Worm (Caenorhabditis elegans) whole organism, L1 larva: ENCODE data around the gene mpz-1.

Source experiments
- C16A3.4 ChIP-seq: fragments of 150-350 bp; optimal IDR thresholded peaks from 2 replicates; lab custom pipeline; 2014; ENCODE audit warnings: missing biosample characterization, missing genetic modification characterization
- C34B4.2 ChIP-seq: sonication (generic microtip); optimal IDR thresholded peaks from 2 replicates; lab custom pipeline; 2017; ENCODE audit warnings: mild to moderate bottlenecking, missing genetic modification characterization, missing compliant biosample characterization
- F16B12.6 ChIP-seq: fragments of 150-350 bp; optimal IDR thresholded peaks from 2 replicates; lab custom pipeline; 2014; ENCODE audit warnings: missing biosample characterization, missing genetic modification characterization
- Y116A8C.19 ChIP-seq: sonication (generic microtip); optimal IDR thresholded peaks from 2 replicates; lab custom pipeline; 2016; ENCODE audit warnings: missing compliant biosample characterization, missing genetic modification characterization, borderline replicate concordance
- ama-1 ChIP-seq: fragments of 150-350 bp; optimal IDR thresholded peaks from 2 replicates; lab custom pipeline; 2014
- blmp-1 ChIP-seq: fragments of 150-350 bp; optimal IDR thresholded peaks from 2 replicates; lab custom pipeline; 2014; ENCODE audit warnings: missing biosample characterization, missing genetic modification characterization
- ceh-63 ChIP-seq: fragments of 200-800 bp; sonication (Bioruptor generic); optimal IDR thresholded peaks from 2 replicates; lab custom pipeline; 2018; ENCODE audit warnings: mild to moderate bottlenecking, missing genetic modification characterization, missing compliant biosample characterization
- ceh-8 ChIP-seq: fragments of 200-800 bp; sonication (Bioruptor generic); optimal IDR thresholded peaks from 2 replicates; lab custom pipeline; 2018; ENCODE audit warnings: mild to moderate bottlenecking, missing genetic modification characterization, moderate library complexity, missing compliant biosample characterization
- ces-1 ChIP-seq: fragments of 150-350 bp; optimal IDR thresholded peaks from 2 replicates; lab custom pipeline; 2014; ENCODE audit warnings: missing biosample characterization, missing genetic modification reagents, missing genetic modification characterization
- efl-1 ChIP-seq, 4 experiments: fragments of 150-350 bp; optimal IDR thresholded peaks in 3 of 4; peaks in 1 of 4; 1 replicate in 1 of 4; 2 replicates in 3 of 4; lab custom pipeline; 2014; ENCODE audit warnings: missing biosample characterization in 2 of 4, missing genetic modification characterization in 2 of 4, missing genetic modification reagents in 2 of 4
- egl-13 ChIP-seq: sonication (generic microtip); optimal IDR thresholded peaks from 2 replicates; lab custom pipeline; 2016; ENCODE audit warnings: missing genotype, missing genetic modification reagents, missing genetic modification characterization, missing compliant biosample characterization
- elt-2 ChIP-seq: sonication (generic microtip); optimal IDR thresholded peaks from 2 replicates; lab custom pipeline; 2016; ENCODE audit warnings: missing genetic modification characterization, mild to moderate bottlenecking, inconsistent platforms, missing compliant biosample characterization, missing genetic modification reagents
- fkh-8 ChIP-seq: sonication (generic microtip); optimal IDR thresholded peaks from 2 replicates; lab custom pipeline; 2016; ENCODE audit warnings: mild to moderate bottlenecking, missing genetic modification characterization, missing compliant biosample characterization
- grh-1 ChIP-seq: fragments of 200-800 bp; sonication (Bioruptor generic); IDR thresholded peaks from 2 replicates; pipeline ENCODE4 v1.3.6; 2022; ENCODE audit warnings: missing genetic modification reagents, missing genetic modification characterization, missing compliant biosample characterization
- jun-1 ChIP-seq: fragments of 150-350 bp; optimal IDR thresholded peaks from 2 replicates; lab custom pipeline; 2014; ENCODE audit warnings: missing biosample characterization, missing genetic modification reagents, missing genetic modification characterization
- lin-13 ChIP-seq: fragments of 150-350 bp; optimal IDR thresholded peaks from 2 replicates; lab custom pipeline; 2014; ENCODE audit warnings: missing biosample characterization, missing genetic modification reagents, missing genetic modification characterization
- lin-14 ChIP-seq: fragments of 200-800 bp; sonication (Bioruptor generic); optimal IDR thresholded peaks from 2 replicates; lab custom pipeline; 2018; ENCODE audit warnings: mild to moderate bottlenecking, missing genetic modification characterization, moderate library complexity, missing compliant biosample characterization
- lin-15B ChIP-seq: fragments of 150-350 bp; sonication (generic microtip); optimal IDR thresholded peaks from 3 replicates; lab custom pipeline; 2014; ENCODE audit warnings: missing biosample characterization, missing genetic modification characterization
- lin-39 ChIP-seq: fragments of 150-350 bp; optimal IDR thresholded peaks from 2 replicates; lab custom pipeline; 2014; ENCODE audit warnings: missing biosample characterization, missing genetic modification reagents, missing genetic modification characterization
- lir-3 ChIP-seq: sonication (generic microtip); optimal IDR thresholded peaks from 2 replicates; lab custom pipeline; 2016; ENCODE audit warnings: mild to moderate bottlenecking, missing genetic modification characterization, moderate library complexity, missing compliant biosample characterization; ENCODE audit not compliant: poor library complexity
- nhr-11 ChIP-seq: fragments of 150-350 bp; optimal IDR thresholded peaks from 2 replicates; lab custom pipeline; 2014; ENCODE audit warnings: missing biosample characterization, missing genetic modification characterization
- nhr-20 ChIP-seq: sonication (generic microtip); optimal IDR thresholded peaks from 2 replicates; lab custom pipeline; 2016; ENCODE audit warnings: mild to moderate bottlenecking, missing genetic modification characterization, missing compliant biosample characterization
- nhr-237 ChIP-seq: fragments of 150-350 bp; optimal IDR thresholded peaks from 2 replicates; lab custom pipeline; 2014; ENCODE audit warnings: missing biosample characterization, missing genetic modification characterization
- nhr-28 ChIP-seq: fragments of 150-350 bp; optimal IDR thresholded peaks from 2 replicates; lab custom pipeline; 2014; ENCODE audit warnings: missing biosample characterization, missing genetic modification characterization
- nhr-47 ChIP-seq: sonication (generic microtip); optimal IDR thresholded peaks from 2 replicates; lab custom pipeline; 2016; ENCODE audit warnings: mild to moderate bottlenecking, missing genetic modification characterization, moderate library complexity, missing compliant biosample characterization
- nhr-71 ChIP-seq: sonication (generic microtip); optimal IDR thresholded peaks from 2 replicates; lab custom pipeline; 2016; ENCODE audit warnings: mild to moderate bottlenecking, missing genetic modification characterization, moderate library complexity, missing compliant biosample characterization
- nhr-77 ChIP-seq: fragments of 150-350 bp; optimal IDR thresholded peaks from 2 replicates; lab custom pipeline; 2014; ENCODE audit warnings: missing biosample characterization, missing genetic modification characterization
- nhr-90 ChIP-seq: sonication (generic microtip); optimal IDR thresholded peaks from 2 replicates; lab custom pipeline; 2016; ENCODE audit warnings: mild to moderate bottlenecking, missing genetic modification characterization, missing compliant biosample characterization; ENCODE audit not compliant: poor library complexity
- pag-3 ChIP-seq: sonication (generic microtip); optimal IDR thresholded peaks from 2 replicates; lab custom pipeline; 2017; ENCODE audit warnings: missing genetic modification characterization, mild to moderate bottlenecking, missing compliant biosample characterization, antibody characterized with exemption, borderline replicate concordance; ENCODE audit not compliant: insufficient read depth
- pqm-1 ChIP-seq: sonication (generic microtip); optimal IDR thresholded peaks from 3 replicates; lab custom pipeline; 2017; ENCODE audit warnings: missing biosample characterization, missing genetic modification characterization
- rnt-1 ChIP-seq: sonication (generic microtip); optimal IDR thresholded peaks from 2 replicates; lab custom pipeline; 2016; ENCODE audit warnings: mild to moderate bottlenecking, missing genetic modification characterization, moderate library complexity, missing compliant biosample characterization
- skn-1 ChIP-seq: fragments of 150-350 bp; optimal IDR thresholded peaks from 2 replicates; lab custom pipeline; 2014; ENCODE audit warnings: missing biosample characterization, missing genetic modification characterization
- snpc-4 ChIP-seq: fragments of 150-350 bp; optimal IDR thresholded peaks from 2 replicates; lab custom pipeline; 2014; ENCODE audit warnings: missing biosample characterization, missing genetic modification characterization
- sox-4 ChIP-seq: sonication (generic microtip); optimal IDR thresholded peaks from 2 replicates; lab custom pipeline; 2016; ENCODE audit warnings: missing genetic modification characterization, missing compliant biosample characterization
- sptf-1 ChIP-seq: fragments of 150-350 bp; optimal IDR thresholded peaks from 2 replicates; lab custom pipeline; 2014; ENCODE audit warnings: missing biosample characterization, missing genetic modification characterization
- sup-37 ChIP-seq: fragments of 200-800 bp; sonication (Bioruptor generic); optimal IDR thresholded peaks from 2 replicates; lab custom pipeline; 2018; ENCODE audit warnings: mild to moderate bottlenecking, missing genetic modification characterization, missing compliant biosample characterization
- tlp-1 ChIP-seq: fragments of 150-350 bp; optimal IDR thresholded peaks from 2 replicates; lab custom pipeline; 2014; ENCODE audit warnings: missing biosample characterization, missing genetic modification characterization
- unc-130 ChIP-seq: fragments of 150-350 bp; optimal IDR thresholded peaks from 2 replicates; lab custom pipeline; 2017; ENCODE audit warnings: missing biosample characterization, missing genetic modification characterization, inconsistent platforms
- unc-30 ChIP-seq: sonication (generic microtip); optimal IDR thresholded peaks from 2 replicates; lab custom pipeline; 2017; ENCODE audit warnings: missing biosample characterization, missing genetic modification characterization
- unc-62 ChIP-seq: fragments of 150-350 bp; optimal IDR thresholded peaks from 2 replicates; lab custom pipeline; 2014; ENCODE audit warnings: missing biosample characterization, missing genetic modification reagents, missing genetic modification characterization
- unc-86 ChIP-seq: sonication (generic microtip); optimal IDR thresholded peaks from 2 replicates; lab custom pipeline; 2016; ENCODE audit warnings: missing genetic modification characterization, missing compliant biosample characterization
- unc-98 ChIP-seq: fragments of 200-800 bp; sonication (Bioruptor generic); IDR thresholded peaks from 2 replicates; pipeline ENCODE4 v1.3.6; 2022; ENCODE audit warnings: missing genetic modification characterization, missing compliant biosample characterization
- zip-4 ChIP-seq: fragments of 200-800 bp; sonication (Bioruptor generic); optimal IDR thresholded peaks from 2 replicates; lab custom pipeline; 2018; ENCODE audit warnings: mild to moderate bottlenecking, missing genetic modification characterization, moderate library complexity, missing compliant biosample characterization
- ztf-4 ChIP-seq: fragments of 150-350 bp; optimal IDR thresholded peaks from 2 replicates; lab custom pipeline; 2014; ENCODE audit warnings: missing biosample characterization, missing genetic modification characterization

Gene mpz-1

ce11 chrII:10723069-10723468, 54.9 kb downstream of the mpz-1 start, which contains the start of gene C09G5.14:
Gene C09G5.14 (minus strand): TSS chrII:10723169.
- TF ChIP-seq fkh-8 (tag; lab: Kevin White, UChicago) = no peak
- TF ChIP-seq nhr-71 = no peak
- TF ChIP-seq ceh-63 = no peak
- TF ChIP-seq ces-1 (GFP tag; lab: Kevin White, UChicago) = no peak
- no peak for TF ChIP-seq lir-3 (tag; lab: Kevin White, UChicago)
- TF ChIP-seq lin-14 (GFP tag; lab: Kevin White, UChicago) = no peak
- no peak for TF ChIP-seq pqm-1 (tag; lab: Kevin White, UChicago)
- TF ChIP-seq lin-39 = no peak
- TF ChIP-seq skn-1 (tag; lab: Kevin White, UChicago) = no peak
- TF ChIP-seq nhr-47 (tag; lab: Kevin White, UChicago) = no peak
- TF ChIP-seq blmp-1 (tag; lab: Kevin White, UChicago) = no peak
- TF ChIP-seq nhr-237 (tag; lab: Kevin White, UChicago) = no peak
- no peak for TF ChIP-seq sup-37 (GFP tag; lab: Kevin White, UChicago)

ce11 chrII:10719931-10720330, 58.0 kb downstream of the mpz-1 start, which contains the start of gene mks-5:
Gene mks-5 (plus strand): TSS chrII:10720231.
- no peak for TF ChIP-seq grh-1 (GFP tag; lab: Robert Waterston, UW)
- no peak for TF ChIP-seq zip-4 (GFP tag; lab: Kevin White, UChicago)
- no peak for TF ChIP-seq unc-98 (GFP tag; lab: Robert Waterston, UW)
- TF ChIP-seq pag-3 (tag; lab: Kevin White, UChicago) = no peak
- TF ChIP-seq ceh-8 (GFP tag; lab: Kevin White, UChicago) = no peak
- TF ChIP-seq fkh-8 (tag; lab: Kevin White, UChicago) = peak; percentile 66
- TF ChIP-seq, all 84 proteins: peak for 1

DNA sequence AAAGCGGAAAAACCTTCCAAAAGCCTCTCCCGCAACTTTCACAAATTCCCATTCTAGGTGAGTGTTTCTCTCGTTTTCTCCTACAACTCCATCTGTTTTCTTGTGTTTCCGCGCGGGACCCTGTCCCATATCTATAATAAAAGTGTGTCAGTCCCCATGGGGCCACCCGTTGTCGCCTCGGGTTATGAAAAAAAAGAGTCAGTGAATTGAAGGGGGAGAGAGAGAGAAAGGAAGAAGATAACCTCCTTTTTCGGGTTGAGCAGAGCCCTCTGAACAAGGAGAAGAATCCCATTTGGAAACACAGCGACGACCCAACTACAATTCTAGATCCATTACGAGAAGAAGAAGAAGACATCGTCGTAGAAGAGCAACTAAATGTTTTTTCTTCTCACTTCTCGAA, 60.8 kb downstream of the mpz-1 start, which contains the start of gene C09G5.13:
C09G5.13 (plus strand) TSS at position 301 of the 400 bp plus-strand sequence.
- TF ChIP-seq zip-4 (GFP tag; lab: Kevin White, UChicago) (no peak), nhr-20 (tag; lab: Kevin White, UChicago) (no peak), efl-1 (optimal IDR thresholded peaks at IDR 0.05; lab: Kevin White, UChicago) (no peak), efl-1 (GFP tag; optimal IDR thresholded peaks at IDR 0.05 in 1 of 2; lab: Kevin White, UChicago) (peak in 1 of 2 experiments; percentile 31)

DNA sequence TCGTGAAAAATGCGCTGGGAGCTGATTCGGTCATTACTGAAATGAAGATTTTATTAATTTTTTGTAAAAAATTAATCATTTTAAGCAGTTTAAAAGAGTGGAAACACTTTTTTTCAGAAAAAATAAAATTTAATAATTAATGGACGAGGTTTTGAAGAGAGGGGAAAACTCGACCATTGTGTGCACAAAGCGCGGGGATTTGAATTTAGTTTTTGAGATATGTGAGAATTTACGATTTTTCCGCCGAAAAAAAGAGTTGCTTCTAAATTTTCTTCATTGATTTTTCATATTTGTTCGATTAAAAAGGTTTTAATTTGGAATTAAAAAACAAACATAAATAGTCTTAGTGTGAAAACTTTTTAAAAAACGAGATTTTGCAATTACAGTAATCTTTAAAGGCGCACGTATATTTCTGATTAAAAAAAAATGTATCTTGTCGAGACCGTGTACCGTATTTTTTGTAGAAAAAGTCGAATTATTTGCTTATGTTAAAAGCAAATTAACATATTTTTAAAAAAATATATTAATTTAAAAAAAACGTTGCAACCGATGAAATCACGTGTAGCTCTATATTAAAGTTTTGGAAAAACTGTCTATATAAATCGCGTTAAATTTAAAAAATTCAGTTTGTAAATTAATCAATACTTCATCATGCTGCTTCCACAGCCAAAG, 63.5 kb downstream of the mpz-1 start, which contains the start of the genes dph-2 and C09G5.7:
dph-2 (minus strand) TSS at position 36 of the 672 bp plus-strand sequence.
C09G5.7 (plus strand) TSS at position 622 of the 672 bp plus-strand sequence.
- TF ChIP-seq grh-1 (GFP tag; lab: Robert Waterston, UW) = no peak
- no peak for TF ChIP-seq ces-1 (GFP tag; lab: Kevin White, UChicago)
- TF ChIP-seq C34B4.2 (tag; lab: Kevin White, UChicago) = no peak
- TF ChIP-seq tlp-1 (tag; lab: Kevin White, UChicago) = no peak
- TF ChIP-seq blmp-1 (tag; lab: Kevin White, UChicago) = peak; percentile 35
- TF ChIP-seq nhr-28 (tag; lab: Kevin White, UChicago) = no peak
- TF ChIP-seq lin-15B (tag; lab: Kevin White, UChicago) = peak; percentile 35
- TF ChIP-seq ama-1 = no peak
- TF ChIP-seq unc-98 (GFP tag; lab: Robert Waterston, UW) = no peak
- TF ChIP-seq nhr-90 (tag; lab: Kevin White, UChicago) = peak; percentile 35
- TF ChIP-seq C16A3.4 (tag; lab: Kevin White, UChicago) = no peak
- no peak for TF ChIP-seq jun-1 (tag; lab: Kevin White, UChicago)
- TF ChIP-seq nhr-11 (tag; lab: Kevin White, UChicago) = no peak
- no peak for TF ChIP-seq unc-30 (tag; lab: Kevin White, UChicago)
- no peak for TF ChIP-seq unc-62
- no peak for TF ChIP-seq unc-130
- no peak for TF ChIP-seq sptf-1
- peak; percentile 82 for TF ChIP-seq rnt-1 (tag; lab: Kevin White, UChicago)
- TF ChIP-seq nhr-77 (tag; lab: Kevin White, UChicago) = no peak
- no peak for TF ChIP-seq egl-13 (tag; lab: Kevin White, UChicago)
- no peak for TF ChIP-seq Y116A8C.19 (tag; lab: Kevin White, UChicago)
- no peak for TF ChIP-seq unc-86 (tag; lab: Kevin White, UChicago)
- TF ChIP-seq nhr-237 (tag; lab: Kevin White, UChicago) = no peak
- TF ChIP-seq lin-13 = no peak
- peak; percentile 30 for TF ChIP-seq sox-4 (tag; lab: Kevin White, UChicago)
- no peak for TF ChIP-seq elt-2
- TF ChIP-seq skn-1 (tag; lab: Kevin White, UChicago) = peak; percentile 54
- no peak for TF ChIP-seq fkh-8 (tag; lab: Kevin White, UChicago)
- TF ChIP-seq snpc-4 = no peak
- TF ChIP-seq F16B12.6 (tag; lab: Kevin White, UChicago) = no peak
- TF ChIP-seq sup-37 (GFP tag; lab: Kevin White, UChicago) = no peak
- no peak for TF ChIP-seq ztf-4 (tag; lab: Kevin White, UChicago)
